Fruit fly (Drosophila melanogaster): ENCODE data around the gene ome.

Gene ome

dm6 chr3L:14780187-14780586 is 107.5 kb downstream of the ome start (continued):
- TF ChIP-seq CG18764 (GFP tag; optimal IDR thresholded peaks at IDR 0.05), result no peak
- no peak for TF ChIP-seq CG17385 (GFP tag; optimal IDR thresholded peaks at IDR 0.05)
- TF ChIP-seq CG11695 (GFP tag; IDR thresholded peaks at IDR 0.05), result 0 out of 3 replicates have a peak, but pooled peaks have one; percentile 5
- TF ChIP-seq h (optimal IDR thresholded peaks at IDR 0.05), result no peak
- TF ChIP-seq pum (GFP tag; optimal IDR thresholded peaks at IDR 0.05), result no peak
- TF ChIP-seq CG12071 (GFP tag; optimal IDR thresholded peaks at IDR 0.05), result peak; percentile 71
- TF ChIP-seq ro (GFP tag; IDR thresholded peaks at IDR 0.05), result no peak
- peak; percentile 20 for TF ChIP-seq CHES-1-like (GFP tag; optimal IDR thresholded peaks at IDR 0.05)
- TF ChIP-seq CG6854 (GFP tag; optimal IDR thresholded peaks at IDR 0.05), result no peak
- no peak for TF ChIP-seq CG9817 (tag; optimal IDR thresholded peaks at IDR 0.05)
- TF ChIP-seq CG2129 (GFP tag; IDR thresholded peaks at IDR 0.05; ENCODE audit: partially characterized antibody), result no peak
- TF ChIP-seq CG1233 (GFP tag; optimal IDR thresholded peaks at IDR 0.05), result peak; percentile 44
- no peak for TF ChIP-seq CG3726 (GFP tag; IDR thresholded peaks at IDR 0.05)
- TF ChIP-seq CTCF (GFP tag; optimal IDR thresholded peaks at IDR 0.05), result no peak
- no peak for TF ChIP-seq Nf-YA (GFP tag; IDR thresholded peaks at IDR 0.05)
- no peak for TF ChIP-seq CG11560 (tag; IDR thresholded peaks at IDR 0.05)
- peak; percentile 37 for TF ChIP-seq CG7556 (GFP tag; optimal IDR thresholded peaks at IDR 0.05)
- no peak; the same call in 2 of the 3 replicates for TF ChIP-seq CG11093 (GFP tag; IDR thresholded peaks at IDR 0.05)
- peak; percentile 32 for TF ChIP-seq org-1 (GFP tag; optimal IDR thresholded peaks at IDR 0.05)
- no peak for TF ChIP-seq H2.0 (GFP tag; IDR thresholded peaks at IDR 0.05)
- TF ChIP-seq CG8478 (optimal IDR thresholded peaks at IDR 0.05), result no peak
- no peak for TF ChIP-seq toy (GFP tag; IDR thresholded peaks at IDR 0.05)
- TF ChIP-seq HLH3B (GFP tag; IDR thresholded peaks at IDR 0.05), result peak; percentile 59; the same call in 1 of the 2 replicates
- TF ChIP-seq insv (GFP tag; optimal IDR thresholded peaks at IDR 0.05), result no peak
- TF ChIP-seq bowl (GFP tag; IDR thresholded peaks at IDR 0.05), result no peak
- no peak for TF ChIP-seq vnd (GFP tag; IDR thresholded peaks at IDR 0.05; ENCODE audit: partially characterized antibody)
- no peak for TF ChIP-seq jigr1 (GFP tag; IDR thresholded peaks at IDR 0.05)
- no peak for TF ChIP-seq dan (GFP tag; IDR thresholded peaks at IDR 0.05)
- no peak for TF ChIP-seq CG7357 (GFP tag; IDR thresholded peaks at IDR 0.05)
- peak; percentile 42 for TF ChIP-seq Sox100B (GFP tag; optimal IDR thresholded peaks at IDR 0.05)
- TF ChIP-seq Spps (tag; optimal IDR thresholded peaks at IDR 0.05), result no peak
- no peak for TF ChIP-seq slou (GFP tag; optimal IDR thresholded peaks at IDR 0.05)
- TF ChIP-seq fd102C (GFP tag; optimal IDR thresholded peaks at IDR 0.05), result no peak
- TF ChIP-seq CG14050 (GFP tag; IDR thresholded peaks at IDR 0.05), result no peak
- no peak for TF ChIP-seq Rx (GFP tag; IDR thresholded peaks at IDR 0.05)
- peak; percentile 18 for TF ChIP-seq tup (GFP tag; optimal IDR thresholded peaks at IDR 0.05)
- TF ChIP-seq wek (GFP tag; optimal IDR thresholded peaks at IDR 0.05), result peak; percentile 69
- no peak for TF ChIP-seq Ptx1 (GFP tag; IDR thresholded peaks at IDR 0.05)
- TF ChIP-seq Sox102F (GFP tag; optimal IDR thresholded peaks at IDR 0.05), result peak; percentile 34
- no peak for TF ChIP-seq Nf-YB (GFP tag; optimal IDR thresholded peaks at IDR 0.05)
- peak; percentile 38 for TF ChIP-seq mirr (GFP tag; optimal IDR thresholded peaks at IDR 0.05)
- TF ChIP-seq CG14710 (tag; optimal IDR thresholded peaks at IDR 0.05), result peak; percentile 26
- peak; percentile 51 for TF ChIP-seq btn (GFP tag; optimal IDR thresholded peaks at IDR 0.05)
- TF ChIP-seq ems (GFP tag; optimal IDR thresholded peaks at IDR 0.05), result no peak
- peak; percentile 23 for TF ChIP-seq unpg (GFP tag; optimal IDR thresholded peaks at IDR 0.05)
- no peak for TF ChIP-seq az2 (GFP tag; optimal IDR thresholded peaks at IDR 0.05)
- TF ChIP-seq her (GFP tag; optimal IDR thresholded peaks at IDR 0.05), result no peak
- no peak for TF ChIP-seq Doc2 (GFP tag; IDR thresholded peaks at IDR 0.05)
- TF ChIP-seq Fer1 (GFP tag; optimal IDR thresholded peaks at IDR 0.05), result peak; percentile 55
- TF ChIP-seq slp2 (GFP tag; optimal IDR thresholded peaks at IDR 0.05), result no peak
- TF ChIP-seq CG3163 (GFP tag; optimal IDR thresholded peaks at IDR 0.05), result no peak
- TF ChIP-seq rib (GFP tag; IDR thresholded peaks at IDR 0.05), result no peak
- TF ChIP-seq MBD-R2 (GFP tag; IDR thresholded peaks at IDR 0.05), result no peak
- TF ChIP-seq bbx (GFP tag; IDR thresholded peaks at IDR 0.05; ENCODE audit: partially characterized antibody), result no peak

All from whole organism, embryonic.